Worm (Caenorhabditis elegans): ENCODE data around the gene C44C10.12.

C44C10.12 gene

ce11 chrX:11696696-11697095, at the start of gene C44C10.12:
C44C10.12 (plus strand) TSS chrX:11696996.
- TF ChIP-seq nhr-237 (tag; optimal IDR thresholded peaks at IDR 0.05) (no peak), elt-3 (tag; optimal IDR thresholded peaks at IDR 0.05) (no peak), lin-32 (GFP tag; optimal IDR thresholded peaks at IDR 0.05) (no peak), sptf-1 (tag; optimal IDR thresholded peaks at IDR 0.05) (no peak), sem-2 (GFP tag; optimal IDR thresholded peaks at IDR 0.05) (no peak), zip-8 (tag; optimal IDR thresholded peaks at IDR 0.05) (no peak), mab-5 (tag; optimal IDR thresholded peaks at IDR 0.05) (no peak), tbx-8 (GFP tag; optimal IDR thresholded peaks at IDR 0.05) (no peak), ham-2 (GFP tag; optimal IDR thresholded peaks at IDR 0.05) (no peak), hlh-1 (tag; optimal IDR thresholded peaks at IDR 0.05) (no peak)

- TF ChIP-seq ceh-83 (GFP tag; optimal IDR thresholded peaks at IDR 0.05), result no peak
- TF ChIP-seq M03D4.4 (tag; optimal IDR thresholded peaks at IDR 0.05), result no peak
- no peak for TF ChIP-seq pha-4 (tag; optimal IDR thresholded peaks at IDR 0.05)
- no peak for TF ChIP-seq blmp-1 (tag; optimal IDR thresholded peaks at IDR 0.05)
- no peak for TF ChIP-seq bed-3 (GFP tag; optimal IDR thresholded peaks at IDR 0.05)
- no peak for TF ChIP-seq ces-1 (GFP tag; optimal IDR thresholded peaks at IDR 0.05)
These were observed 49.6 kb upstream of the C44C10.12 start, which contains the start of gene T04F8.8 for ce11 chrX:11647165-11647564. T04F8.8 (plus strand) TSS chrX:11647465.

ce11 chrX:11650751-11651150, 46.0 kb upstream of the C44C10.12 start, which contains the start of gene cutl-11:
cutl-11 (minus strand) TSS chrX:11650851.
- TF ChIP-seq unc-39 (tag; optimal IDR thresholded peaks at IDR 0.05), result no peak
- TF ChIP-seq blmp-1 (tag; optimal IDR thresholded peaks at IDR 0.05), result no peak
- TF ChIP-seq cnd-1 (tag; optimal IDR thresholded peaks at IDR 0.05), result no peak
- TF ChIP-seq flh-1 (GFP tag; optimal IDR thresholded peaks at IDR 0.05), result no peak
- no peak for TF ChIP-seq ceh-43 (GFP tag; optimal IDR thresholded peaks at IDR 0.05)
- TF ChIP-seq unc-120 (tag; optimal IDR thresholded peaks at IDR 0.05; ENCODE audit: poor library complexity, severe bottlenecking), result no peak
- TF ChIP-seq elt-3 (tag; optimal IDR thresholded peaks at IDR 0.05), result no peak
- no peak for TF ChIP-seq sptf-1 (tag; optimal IDR thresholded peaks at IDR 0.05)
- no peak for TF ChIP-seq tbx-8 (GFP tag; optimal IDR thresholded peaks at IDR 0.05)
- TF ChIP-seq snpc-4 (tag; optimal IDR thresholded peaks at IDR 0.05), result no peak
- TF ChIP-seq ztf-11 (tag; optimal IDR thresholded peaks at IDR 0.05), result no peak
- no peak for TF ChIP-seq mep-1 (tag; optimal IDR thresholded peaks at IDR 0.05)
- TF ChIP-seq pha-4 (tag; optimal IDR thresholded peaks at IDR 0.05), result no peak
- no peak for TF ChIP-seq nhr-76 (tag; optimal IDR thresholded peaks at IDR 0.05)
- no peak for TF ChIP-seq nhr-237 (tag; optimal IDR thresholded peaks at IDR 0.05)
- no peak for TF ChIP-seq drap-1 (GFP tag; optimal IDR thresholded peaks at IDR 0.05)
- no peak for TF ChIP-seq zip-8 (tag; optimal IDR thresholded peaks at IDR 0.05)

- TF ChIP-seq tbx-8 (GFP tag; optimal IDR thresholded peaks at IDR 0.05) (no peak), nhr-28 (tag; optimal IDR thresholded peaks at IDR 0.05) (peak; percentile 56), nhr-12 (tag; optimal IDR thresholded peaks at IDR 0.05) (no peak), unc-39 (tag; optimal IDR thresholded peaks at IDR 0.05) (no peak), lsy-2 (tag; optimal IDR thresholded peaks at IDR 0.05) (no peak), ces-1 (GFP tag; optimal IDR thresholded peaks at IDR 0.05) (peak; percentile 53), elt-3 (tag; optimal IDR thresholded peaks at IDR 0.05) (no peak), sptf-1 (tag; optimal IDR thresholded peaks at IDR 0.05) (peak; percentile 24), cnd-1 (tag; optimal IDR thresholded peaks at IDR 0.05) (no peak), mls-2 (tag; optimal IDR thresholded peaks at IDR 0.05) (no peak), ceh-83 (GFP tag; optimal IDR thresholded peaks at IDR 0.05) (peak; percentile 22), snpc-4 (tag; optimal IDR thresholded peaks at IDR 0.05) (no peak), pha-4 (tag; optimal IDR thresholded peaks at IDR 0.05) (peak; percentile 63), ham-2 (GFP tag; optimal IDR thresholded peaks at IDR 0.05) (no peak), bed-3 (GFP tag; optimal IDR thresholded peaks at IDR 0.05) (no peak), zip-8 (tag; optimal IDR thresholded peaks at IDR 0.05) (no peak), sem-2 (GFP tag; optimal IDR thresholded peaks at IDR 0.05) (no peak), lin-13 (tag; optimal IDR thresholded peaks at IDR 0.05) (peak; percentile 47), mep-1 (tag; optimal IDR thresholded peaks at IDR 0.05) (peak; percentile 64), unc-120 (tag; optimal IDR thresholded peaks at IDR 0.05; ENCODE audit: poor library complexity, severe bottlenecking) (peak; percentile 78), ztf-11 (tag; optimal IDR thresholded peaks at IDR 0.05) (no peak), unc-62 (GFP tag; optimal IDR thresholded peaks at IDR 0.05) (peak; percentile 8), hlh-1 (tag; optimal IDR thresholded peaks at IDR 0.05) (peak; percentile 28), M03D4.4 (tag; optimal IDR thresholded peaks at IDR 0.05) (no peak), nhr-76 (tag; optimal IDR thresholded peaks at IDR 0.05) (no peak), nhr-2 (tag; optimal IDR thresholded peaks at IDR 0.05) (no peak), mab-5 (tag; optimal IDR thresholded peaks at IDR 0.05) (no peak), elt-1 (tag; optimal IDR thresholded peaks at IDR 0.05; ENCODE audit: borderline replicate concordance, insufficient read depth) (no peak), ceh-39 (tag; optimal IDR thresholded peaks at IDR 0.05) (peak; percentile 60), ceh-43 (GFP tag; optimal IDR thresholded peaks at IDR 0.05) (no peak), drap-1 (GFP tag; optimal IDR thresholded peaks at IDR 0.05) (no peak), flh-1 (GFP tag; optimal IDR thresholded peaks at IDR 0.05) (no peak), lin-32 (GFP tag; optimal IDR thresholded peaks at IDR 0.05) (no peak), nhr-237 (tag; optimal IDR thresholded peaks at IDR 0.05) (no peak), blmp-1 (tag; optimal IDR thresholded peaks at IDR 0.05) (no peak)
These were observed 40.2 kb upstream of the C44C10.12 start, which contains the start of gene T04F8.2 for ce11 chrX:11656519-11657006. T04F8.2 (minus strand) TSS chrX:11656569.
